Worm (Caenorhabditis elegans) whole organism, mixed stage, embryonic: ENCODE measurements around the gene vps-54.

Experiments used
- M03D4.4 ChIP-seq: sonication (generic microtip); optimal IDR thresholded peaks from 2 replicates; lab custom pipeline; 2017; ENCODE audit warnings: mild to moderate bottlenecking, missing genetic modification characterization, missing compliant biosample characterization
- bed-3 ChIP-seq: fragments of 200-800 bp; sonication (Bioruptor generic); optimal IDR thresholded peaks from 3 replicates; lab custom pipeline; 2018; ENCODE audit warnings: mild to moderate bottlenecking, missing genetic modification characterization, moderate library complexity, missing compliant biosample characterization
- blmp-1 ChIP-seq: fragments of 150-350 bp; optimal IDR thresholded peaks from 2 replicates; lab custom pipeline; 2014; ENCODE audit warnings: missing biosample characterization, missing genetic modification characterization
- ceh-39 ChIP-seq: fragments of 150-350 bp; optimal IDR thresholded peaks from 2 replicates; lab custom pipeline; 2014; ENCODE audit warnings: missing biosample characterization, missing genetic modification characterization
- ceh-43 ChIP-seq: fragments of 200-800 bp; sonication (Bioruptor generic); optimal IDR thresholded peaks from 2 replicates; lab custom pipeline; 2018; ENCODE audit warnings: mild to moderate bottlenecking, missing genetic modification characterization, moderate library complexity, missing compliant biosample characterization
- ceh-83 ChIP-seq: fragments of 200-800 bp; sonication (Bioruptor generic); optimal IDR thresholded peaks from 2 replicates; lab custom pipeline; 2018; ENCODE audit warnings: mild to moderate bottlenecking, missing genetic modification characterization, missing compliant biosample characterization
- ces-1 ChIP-seq: fragments of 150-350 bp; optimal IDR thresholded peaks from 2 replicates; lab custom pipeline; 2014; ENCODE audit warnings: missing biosample characterization, missing genetic modification reagents, missing genetic modification characterization
- cnd-1 ChIP-seq: fragments of 200-800 bp; sonication (Bioruptor generic); optimal IDR thresholded peaks from 2 replicates; lab custom pipeline; 2018; ENCODE audit warnings: mild to moderate bottlenecking, missing genetic modification characterization, missing compliant biosample characterization
- drap-1 ChIP-seq: fragments of 200-800 bp; sonication (Bioruptor generic); optimal IDR thresholded peaks from 3 replicates; lab custom pipeline; 2018; ENCODE audit warnings: mild to moderate bottlenecking, missing genetic modification characterization, missing compliant biosample characterization
- elt-3 ChIP-seq: fragments of 150-350 bp; optimal IDR thresholded peaks from 2 replicates; lab custom pipeline; 2014; ENCODE audit warnings: missing biosample characterization, missing genetic modification characterization
- flh-1 ChIP-seq: fragments of 200-800 bp; sonication (Bioruptor generic); optimal IDR thresholded peaks from 2 replicates; lab custom pipeline; 2018; ENCODE audit warnings: mild to moderate bottlenecking, missing genetic modification characterization, moderate library complexity, missing compliant biosample characterization
- ham-2 ChIP-seq: fragments of 200-800 bp; sonication (Bioruptor generic); optimal IDR thresholded peaks from 2 replicates; lab custom pipeline; 2018; ENCODE audit warnings: mild to moderate bottlenecking, missing genetic modification characterization, missing compliant biosample characterization
- hlh-1 ChIP-seq: fragments of 150-350 bp; optimal IDR thresholded peaks from 2 replicates; lab custom pipeline; 2014; ENCODE audit warnings: missing biosample characterization, missing genetic modification reagents, missing genetic modification characterization
- lin-13 ChIP-seq: fragments of 150-350 bp; optimal IDR thresholded peaks from 2 replicates; lab custom pipeline; 2014; ENCODE audit warnings: missing biosample characterization, missing genetic modification characterization
- lin-32 ChIP-seq: fragments of 200-800 bp; sonication (Bioruptor generic); optimal IDR thresholded peaks from 2 replicates; lab custom pipeline; 2018; ENCODE audit warnings: mild to moderate bottlenecking, missing genetic modification characterization, missing compliant biosample characterization
- lsy-2 ChIP-seq: fragments of 150-350 bp; optimal IDR thresholded peaks from 2 replicates; lab custom pipeline; 2014; ENCODE audit warnings: missing biosample characterization, missing genetic modification characterization
- mab-5 ChIP-seq: fragments of 150-350 bp; optimal IDR thresholded peaks from 2 replicates; lab custom pipeline; 2014; ENCODE audit warnings: missing biosample characterization, missing genetic modification characterization
- mep-1 ChIP-seq: fragments of 150-350 bp; optimal IDR thresholded peaks from 2 replicates; lab custom pipeline; 2017; ENCODE audit warnings: missing biosample characterization, missing genetic modification reagents, missing genetic modification characterization, inconsistent platforms
- nhr-12 ChIP-seq: fragments of 150-350 bp; optimal IDR thresholded peaks from 2 replicates; lab custom pipeline; 2014; ENCODE audit warnings: missing biosample characterization, missing genetic modification characterization
- nhr-237 ChIP-seq: fragments of 150-350 bp; optimal IDR thresholded peaks from 2 replicates; lab custom pipeline; 2014; ENCODE audit warnings: missing biosample characterization, missing genetic modification characterization
- nhr-28 ChIP-seq: fragments of 150-350 bp; optimal IDR thresholded peaks from 2 replicates; lab custom pipeline; 2014; ENCODE audit warnings: missing biosample characterization, missing genetic modification characterization
- nhr-76 ChIP-seq: sonication (generic microtip); optimal IDR thresholded peaks from 2 replicates; lab custom pipeline; 2017; ENCODE audit warnings: missing biosample characterization, missing genetic modification characterization
- pha-4 ChIP-seq: fragments of 150-350 bp; optimal IDR thresholded peaks from 2 replicates; lab custom pipeline; 2018; ENCODE audit warnings: missing biosample characterization, missing genetic modification reagents, missing genetic modification characterization
- sem-2 ChIP-seq: fragments of 200-800 bp; sonication (Bioruptor generic); optimal IDR thresholded peaks from 2 replicates; lab custom pipeline; 2018; ENCODE audit warnings: mild to moderate bottlenecking, missing genetic modification characterization, missing compliant biosample characterization
- snpc-4 ChIP-seq: fragments of 150-350 bp; optimal IDR thresholded peaks from 2 replicates; lab custom pipeline; 2014; ENCODE audit warnings: missing biosample characterization, missing genetic modification characterization
- sptf-1 ChIP-seq: sonication (generic microtip); optimal IDR thresholded peaks from 2 replicates; lab custom pipeline; 2017; ENCODE audit warnings: mild to moderate bottlenecking, missing genetic modification characterization, moderate library complexity, missing compliant biosample characterization
- tbx-8 ChIP-seq: fragments of 200-800 bp; sonication (Bioruptor generic); optimal IDR thresholded peaks from 2 replicates; lab custom pipeline; 2018; ENCODE audit warnings: mild to moderate bottlenecking, missing genetic modification characterization, moderate library complexity, missing compliant biosample characterization
- unc-120 ChIP-seq: sonication (generic microtip); optimal IDR thresholded peaks from 2 replicates; lab custom pipeline; 2017; ENCODE audit warnings: missing genetic modification characterization, missing compliant biosample characterization; ENCODE audit not compliant: poor library complexity, severe bottlenecking
- unc-39 ChIP-seq: fragments of 150-350 bp; optimal IDR thresholded peaks from 2 replicates; lab custom pipeline; 2014; ENCODE audit warnings: missing biosample characterization, missing genetic modification characterization
- unc-62 ChIP-seq: fragments of 150-350 bp; optimal IDR thresholded peaks from 2 replicates; lab custom pipeline; 2014; ENCODE audit warnings: missing biosample characterization, missing genetic modification reagents, missing genetic modification characterization
- zip-8 ChIP-seq: fragments of 150-350 bp; optimal IDR thresholded peaks from 2 replicates; lab custom pipeline; 2014; ENCODE audit warnings: missing biosample characterization, missing genetic modification characterization
- ztf-11 ChIP-seq: fragments of 150-350 bp; optimal IDR thresholded peaks from 2 replicates; lab custom pipeline; 2014; ENCODE audit warnings: missing biosample characterization, missing genetic modification characterization

Gene vps-54

ce11 chrV:10556362-10556761, 19.9 kb downstream of the vps-54 start:
- TF ChIP-seq tbx-8 (GFP tag; lab: Kevin White, UChicago) (no peak), lin-32 (GFP tag; lab: Kevin White, UChicago) (no peak), nhr-76 (no peak), ztf-11 (tag; lab: Kevin White, UChicago) (no peak), mep-1 (no peak), ceh-43 (GFP tag; lab: Kevin White, UChicago) (no peak), ham-2 (no peak), unc-120 (no peak), snpc-4 (tag; lab: Kevin White, UChicago) (no peak), bed-3 (GFP tag; lab: Kevin White, UChicago) (no peak), unc-62 (no peak), nhr-28 (tag; lab: Kevin White, UChicago) (no peak), lin-13 (tag; lab: Kevin White, UChicago) (no peak), mab-5 (no peak)

- TF ChIP-seq ztf-11 (tag; lab: Kevin White, UChicago) = no peak
Observed at ce11 chrV:10555239-10555638, 21.0 kb downstream of the vps-54 start, which contains the start of gene F32G8.3. TSS of gene F32G8.3 (minus strand) at chrV:10555339.

- no peak for TF ChIP-seq mep-1
- TF ChIP-seq hlh-1 = no peak
- TF ChIP-seq flh-1 (GFP tag; lab: Kevin White, UChicago) = no peak
- no peak for TF ChIP-seq unc-62
- TF ChIP-seq mab-5 = no peak
- no peak for TF ChIP-seq ham-2
- TF ChIP-seq lin-13 (tag; lab: Kevin White, UChicago) = no peak
- no peak for TF ChIP-seq ceh-43 (GFP tag; lab: Kevin White, UChicago)
- TF ChIP-seq cnd-1 = no peak
- TF ChIP-seq sem-2 (GFP tag; lab: Kevin White, UChicago) = no peak
- TF ChIP-seq nhr-12 (tag; lab: Kevin White, UChicago) = no peak
- TF ChIP-seq tbx-8 (GFP tag; lab: Kevin White, UChicago) = no peak
- no peak for TF ChIP-seq snpc-4 (tag; lab: Kevin White, UChicago)
- TF ChIP-seq nhr-237 (tag; lab: Kevin White, UChicago) = no peak
- TF ChIP-seq elt-3 (tag; lab: Kevin White, UChicago) = no peak
Observed at ce11 chrV:10549717-10550116, 26.5 kb downstream of the vps-54 start, which contains the start of gene F32G8.2. TSS of gene F32G8.2 (plus strand) at chrV:10550017.

ce11 chrV:10548981-10549380, 27.2 kb downstream of the vps-54 start, which contains the start of gene srd-34:
TSS of gene srd-34 (minus strand) at chrV:10549081.
- no peak for TF ChIP-seq nhr-76
- no peak for TF ChIP-seq sem-2 (GFP tag; lab: Kevin White, UChicago)
- no peak for TF ChIP-seq M03D4.4 (tag; lab: Kevin White, UChicago)
- TF ChIP-seq lin-32 (GFP tag; lab: Kevin White, UChicago) = no peak
- no peak for TF ChIP-seq flh-1 (GFP tag; lab: Kevin White, UChicago)
- TF ChIP-seq snpc-4 (tag; lab: Kevin White, UChicago) = no peak
- no peak for TF ChIP-seq ces-1
- no peak for TF ChIP-seq drap-1 (GFP tag; lab: Kevin White, UChicago)
- no peak for TF ChIP-seq ceh-39 (tag; lab: Kevin White, UChicago)
- TF ChIP-seq nhr-28 (tag; lab: Kevin White, UChicago) = no peak
- TF ChIP-seq pha-4 (tag; lab: Kevin White, UChicago) = no peak
- TF ChIP-seq zip-8 (tag; lab: Kevin White, UChicago) = no peak
- no peak for TF ChIP-seq lsy-2
- no peak for TF ChIP-seq ztf-11 (tag; lab: Kevin White, UChicago)
- TF ChIP-seq unc-62 = no peak
- TF ChIP-seq blmp-1 = no peak
- no peak for TF ChIP-seq ham-2
- TF ChIP-seq ceh-83 (GFP tag; lab: Kevin White, UChicago) = no peak

ce11 chrV:10546749-10547148, 29.5 kb downstream of the vps-54 start, which contains the start of gene F25D1.5:
TSS of gene F25D1.5 (minus strand) at chrV:10546783.
- TF ChIP-seq sptf-1 (no peak), flh-1 (GFP tag; lab: Kevin White, UChicago) (no peak), unc-39 (no peak), ceh-43 (GFP tag; lab: Kevin White, UChicago) (no peak), zip-8 (tag; lab: Kevin White, UChicago) (no peak), mep-1 (no peak), M03D4.4 (tag; lab: Kevin White, UChicago) (no peak), ztf-11 (tag; lab: Kevin White, UChicago) (no peak), mab-5 (no peak), bed-3 (GFP tag; lab: Kevin White, UChicago) (no peak), ham-2 (no peak)
